Worm (Caenorhabditis elegans): Measurements from ENCODE around the gene gst-44.

DNA sequence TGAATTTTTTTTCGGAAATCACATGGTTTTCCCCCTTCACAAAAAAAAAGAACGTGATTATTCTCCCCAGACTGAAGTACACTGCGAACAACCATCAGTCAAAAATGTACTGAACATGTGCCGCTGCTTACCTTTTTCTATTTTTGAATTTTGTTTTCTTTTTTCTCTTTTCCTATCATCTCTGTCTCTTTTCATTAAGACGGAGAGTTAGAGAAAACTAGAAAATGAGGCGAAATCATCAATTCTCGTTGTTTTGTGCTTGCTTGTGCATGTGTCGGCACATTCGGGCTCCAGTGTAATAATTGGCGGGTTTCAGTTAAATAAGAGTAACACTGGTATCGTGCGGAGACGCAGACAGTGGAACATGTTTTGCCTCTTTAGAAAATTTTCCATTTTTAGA lies 38.4 kb upstream of the gst-44 start:
- TF ChIP-seq him-1 (tag; optimal IDR thresholded peaks at IDR 0.05) (no peak), dao-5 (tag; optimal IDR thresholded peaks at IDR 0.05) (no peak)

All from whole organism, L4/young adult.